Fruit fly (Drosophila melanogaster) whole organism, embryonic: ENCODE measurements around the gene Ilk.

Experiments
- CG10209 ChIP-seq: fragments of 200-800 bp; sonication (Bioruptor generic); optimal IDR thresholded peaks from 3 replicates; lab custom pipeline; 2017; ENCODE audit warnings: missing biosample characterization, mild to moderate bottlenecking, missing genetic modification characterization, missing genetic modification reagents
- CG10366 ChIP-seq: fragments of 200-800 bp; sonication (Bioruptor generic); IDR thresholded peaks from 2 replicates; pipeline ENCODE4 v1.3.6; 2022; ENCODE audit warnings: missing biosample characterization, missing genetic modification characterization
- CG10462 ChIP-seq: fragments of 200-800 bp; sonication (Bioruptor generic); optimal IDR thresholded peaks from 2 replicates; lab custom pipeline; 2016; ENCODE audit warnings: missing biosample characterization, missing genetic modification characterization
- CG10565 ChIP-seq: fragments of 200-800 bp; sonication (Bioruptor generic); optimal IDR thresholded peaks from 3 replicates; lab custom pipeline; 2016; ENCODE audit warnings: missing biosample characterization, mild to moderate bottlenecking, missing genetic modification characterization
- CG12236 ChIP-seq: fragments of 200-800 bp; sonication (Bioruptor generic); optimal IDR thresholded peaks from 2 replicates; lab custom pipeline; 2016; ENCODE audit warnings: missing biosample characterization, missing genetic modification characterization
- CG12659 ChIP-seq: fragments of 200-800 bp; sonication (Bioruptor generic); optimal IDR thresholded peaks from 3 replicates; lab custom pipeline; 2017; ENCODE audit warnings: mild to moderate bottlenecking, missing biosample characterization, missing genetic modification reagents, missing genetic modification characterization
- CG12744 ChIP-seq: fragments of 200-800 bp; sonication (Bioruptor generic); optimal IDR thresholded peaks from 2 replicates; lab custom pipeline; 2016; ENCODE audit warnings: missing biosample characterization, missing genetic modification characterization
- CG14710 ChIP-seq: fragments of 200-800 bp; sonication (Bioruptor generic); optimal IDR thresholded peaks from 3 replicates; lab custom pipeline; 2019; ENCODE audit warnings: missing biosample characterization, mild to moderate bottlenecking, missing genetic modification characterization, moderate library complexity
- CG14860 ChIP-seq: fragments of 200-800 bp; sonication (Bioruptor generic); IDR thresholded peaks from 3 replicates; pipeline ENCODE4 v1.3.6; 2022; ENCODE audit warnings: missing biosample characterization, missing genetic modification characterization; ENCODE audit not compliant: partially characterized antibody
- CG15073 ChIP-seq: fragments of 200-800 bp; sonication (Bioruptor generic); optimal IDR thresholded peaks from 2 replicates; lab custom pipeline; 2016; ENCODE audit warnings: missing biosample characterization, missing genetic modification characterization
- CG17186 ChIP-seq: fragments of 200-800 bp; sonication (Bioruptor generic); optimal IDR thresholded peaks from 3 replicates; lab custom pipeline; 2017; ENCODE audit warnings: missing biosample characterization, missing genetic modification reagents, missing genetic modification characterization
- CG2199 ChIP-seq: fragments of 200-800 bp; sonication (Bioruptor generic); IDR thresholded peaks from 3 replicates; pipeline ENCODE4 v1.3.6; 2022; ENCODE audit warnings: missing biosample characterization, missing genetic modification characterization
- CG31441 ChIP-seq: fragments of 200-800 bp; sonication (Bioruptor generic); IDR thresholded peaks from 2 replicates; pipeline ENCODE4 v1.3.6; 2022; ENCODE audit warnings: missing biosample characterization, missing genetic modification characterization
- CG6175 ChIP-seq: fragments of 200-800 bp; sonication (Bioruptor generic); IDR thresholded peaks from 3 replicates; pipeline ENCODE4 v1.3.6; 2022; ENCODE audit warnings: missing biosample characterization, missing genetic modification characterization
- CG6254 ChIP-seq: fragments of 200-800 bp; sonication (Bioruptor generic); optimal IDR thresholded peaks from 3 replicates; lab custom pipeline; 2017; ENCODE audit warnings: mild to moderate bottlenecking, missing biosample characterization, missing genetic modification reagents, missing genetic modification characterization
- CG8290 ChIP-seq, 3 experiments: fragments of 200-800 bp; sonication (Bioruptor generic); optimal IDR thresholded peaks; 2 replicates each; lab custom pipeline; 2016 to 2019; ENCODE audit warnings: missing biosample characterization in 3 of 3, missing genetic modification characterization in 3 of 3, mild to moderate bottlenecking in 2 of 3, moderate library complexity in 1 of 3
- CG9797 ChIP-seq: fragments of 200-800 bp; sonication (Bioruptor generic); optimal IDR thresholded peaks from 3 replicates; lab custom pipeline; 2018; ENCODE audit warnings: missing biosample characterization, mild to moderate bottlenecking, missing genetic modification characterization
- Dad ChIP-seq: fragments of 200-800 bp; sonication (Bioruptor generic); optimal IDR thresholded peaks from 3 replicates; lab custom pipeline; 2016; ENCODE audit warnings: missing biosample characterization, missing genetic modification characterization
- Dip2 ChIP-seq: fragments of 200-800 bp; sonication (Bioruptor generic); IDR thresholded peaks from 2 replicates; pipeline ENCODE4 v1.3.6; 2022; ENCODE audit warnings: missing biosample characterization, missing genetic modification characterization
- Doc3 ChIP-seq: fragments of 200-800 bp; sonication (Bioruptor generic); IDR thresholded peaks from 3 replicates; pipeline ENCODE4 v1.3.6; 2022; ENCODE audit warnings: missing biosample characterization, missing genetic modification characterization; ENCODE audit not compliant: partially characterized antibody
- HmgZ ChIP-seq: fragments of 200-800 bp; sonication (Bioruptor generic); optimal IDR thresholded peaks from 2 replicates; lab custom pipeline; 2018; ENCODE audit warnings: missing biosample characterization, mild to moderate bottlenecking, missing genetic modification characterization
- Hmr ChIP-seq: fragments of 200-800 bp; sonication (Bioruptor generic); optimal IDR thresholded peaks from 3 replicates; lab custom pipeline; 2017; ENCODE audit warnings: mild to moderate bottlenecking, missing biosample characterization, missing genetic modification reagents, missing genetic modification characterization
- Hr3 ChIP-seq: fragments of 200-800 bp; sonication (Bioruptor generic); optimal IDR thresholded peaks from 3 replicates; lab custom pipeline; 2016; ENCODE audit warnings: missing biosample characterization, missing genetic modification characterization
- Jarid2 ChIP-seq: fragments of 200-800 bp; sonication (Bioruptor generic); optimal IDR thresholded peaks from 3 replicates; lab custom pipeline; 2017; ENCODE audit warnings: mild to moderate bottlenecking, missing biosample characterization, missing genetic modification reagents, missing genetic modification characterization
- Lhr ChIP-seq: fragments of 200-800 bp; sonication (Bioruptor generic); optimal IDR thresholded peaks from 3 replicates; lab custom pipeline; 2017; ENCODE audit warnings: mild to moderate bottlenecking, missing biosample characterization, missing genetic modification reagents, missing genetic modification characterization
- Med ChIP-seq: fragments of 200-800 bp; sonication (Bioruptor generic); peaks from one replicate; lab custom pipeline; 2016; ENCODE audit warnings: missing biosample characterization, missing genetic modification characterization, mild to moderate bottlenecking, inconsistent platforms, moderate library complexity
- Mes4 ChIP-seq: fragments of 200-800 bp; sonication (Bioruptor generic); optimal IDR thresholded peaks from 2 replicates; lab custom pipeline; 2016; ENCODE audit warnings: missing biosample characterization, missing genetic modification characterization
- PHDP ChIP-seq: fragments of 200-800 bp; sonication (Bioruptor generic); optimal IDR thresholded peaks from 3 replicates; lab custom pipeline; 2018; ENCODE audit warnings: missing biosample characterization, mild to moderate bottlenecking, missing genetic modification characterization, moderate library complexity
- Rfx ChIP-seq: fragments of 200-800 bp; sonication (Bioruptor generic); IDR thresholded peaks from 2 replicates; pipeline ENCODE4 v1.3.6; 2022; ENCODE audit warnings: missing biosample characterization, missing genetic modification characterization
- Six4 ChIP-seq: fragments of 200-800 bp; sonication (Bioruptor generic); optimal IDR thresholded peaks from 2 replicates; lab custom pipeline; 2016; ENCODE audit warnings: missing biosample characterization, missing genetic modification characterization
- YL-1 ChIP-seq: fragments of 200-800 bp; sonication (Bioruptor generic); optimal IDR thresholded peaks from 3 replicates; lab custom pipeline; 2017; ENCODE audit warnings: missing biosample characterization, mild to moderate bottlenecking, missing genetic modification characterization
- ash1 ChIP-seq: fragments of 200-800 bp; sonication (Bioruptor generic); optimal IDR thresholded peaks from 2 replicates; lab custom pipeline; 2018; ENCODE audit warnings: missing biosample characterization, mild to moderate bottlenecking, missing genetic modification characterization
- bbx ChIP-seq: fragments of 200-800 bp; sonication (Bioruptor generic); IDR thresholded peaks from 2 replicates; pipeline ENCODE4 v1.3.6; 2022; ENCODE audit warnings: missing biosample characterization, missing genetic modification characterization; ENCODE audit not compliant: partially characterized antibody
- bowl ChIP-seq: fragments of 200-800 bp; sonication (Bioruptor generic); IDR thresholded peaks from 2 replicates; pipeline ENCODE4 v1.3.6; 2022; ENCODE audit warnings: missing biosample characterization, missing genetic modification characterization
- cad ChIP-seq: fragments of >200 bp; optimal IDR thresholded peaks from 2 replicates; lab custom pipeline; 2017; ENCODE audit warnings: missing biosample characterization, missing genetic modification characterization
- da ChIP-seq: fragments of 200-800 bp; sonication (Bioruptor generic); optimal IDR thresholded peaks from 2 replicates; lab custom pipeline; 2016; ENCODE audit warnings: missing biosample characterization, missing genetic modification characterization
- dimm ChIP-seq: fragments of 200-800 bp; sonication (Bioruptor generic); IDR thresholded peaks from 2 replicates; pipeline ENCODE4 v1.3.6; 2022; ENCODE audit warnings: missing biosample characterization, missing genetic modification characterization
- dpn ChIP-seq, 2 experiments: fragments of 200-800 bp; sonication (Bioruptor generic); optimal IDR thresholded peaks; 3 replicates each; lab custom pipeline; 2016; ENCODE audit warnings: missing biosample characterization in 2 of 2, missing genetic modification characterization in 2 of 2
- her ChIP-seq: fragments of 200-800 bp; sonication (Bioruptor generic); optimal IDR thresholded peaks from 2 replicates; lab custom pipeline; 2016; ENCODE audit warnings: missing biosample characterization, missing genetic modification characterization
- hkb ChIP-seq, 2 experiments: fragments of 200-800 bp in 1 of 2; fragments of >200 bp in 1 of 2; sonication (Bioruptor generic) in 1 of 2; IDR thresholded peaks in 1 of 2; optimal IDR thresholded peaks in 1 of 2; 2 replicates each; pipeline versions ENCODE4 v1.3.6 to Lab custom; 2017 to 2022; ENCODE audit warnings: missing biosample characterization in 1 of 2, missing genetic modification characterization in 1 of 2
- mam ChIP-seq: fragments of 200-800 bp; sonication (Bioruptor generic); optimal IDR thresholded peaks from 3 replicates; lab custom pipeline; 2016; ENCODE audit warnings: missing biosample characterization, missing genetic modification characterization
- mirr ChIP-seq: fragments of 200-800 bp; sonication (Bioruptor generic); optimal IDR thresholded peaks from 3 replicates; lab custom pipeline; 2018; ENCODE audit warnings: missing biosample characterization, mild to moderate bottlenecking, missing genetic modification characterization
- nau ChIP-seq: fragments of 200-800 bp; sonication (Bioruptor generic); optimal IDR thresholded peaks from 3 replicates; lab custom pipeline; 2017; ENCODE audit warnings: missing biosample characterization, mild to moderate bottlenecking, missing genetic modification characterization, missing genetic modification reagents
- onecut ChIP-seq: fragments of 200-800 bp; sonication (Bioruptor generic); IDR thresholded peaks from 2 replicates; pipeline ENCODE4 v1.3.6; 2022; ENCODE audit warnings: missing biosample characterization, missing genetic modification characterization
- psq ChIP-seq: fragments of 200-800 bp; sonication (Bioruptor generic); optimal IDR thresholded peaks from 2 replicates; lab custom pipeline; 2017; ENCODE audit warnings: missing biosample characterization, missing genetic modification characterization
- sd ChIP-seq: fragments of 200-800 bp; sonication (Bioruptor generic); optimal IDR thresholded peaks from 3 replicates; lab custom pipeline; 2018; ENCODE audit warnings: missing biosample characterization, mild to moderate bottlenecking, missing genetic modification characterization, moderate library complexity
- shn ChIP-seq: fragments of 200-800 bp; sonication (Bioruptor generic); optimal IDR thresholded peaks from 3 replicates; lab custom pipeline; 2016; ENCODE audit warnings: missing biosample characterization, missing genetic modification characterization
- slou ChIP-seq: fragments of 200-800 bp; sonication (Bioruptor generic); optimal IDR thresholded peaks from 3 replicates; lab custom pipeline; 2016; ENCODE audit warnings: missing biosample characterization, missing genetic modification characterization
- tin ChIP-seq: fragments of 200-800 bp; sonication (Bioruptor generic); optimal IDR thresholded peaks from 3 replicates; lab custom pipeline; 2016; ENCODE audit warnings: missing biosample characterization, missing genetic modification characterization
- ttk ChIP-seq: fragments of 200-800 bp; sonication (Bioruptor generic); IDR thresholded peaks from 2 replicates; pipeline ENCODE4 v2.1.2; 2022; ENCODE audit warnings: missing biosample characterization, missing genetic modification characterization

The Ilk gene

DNA sequence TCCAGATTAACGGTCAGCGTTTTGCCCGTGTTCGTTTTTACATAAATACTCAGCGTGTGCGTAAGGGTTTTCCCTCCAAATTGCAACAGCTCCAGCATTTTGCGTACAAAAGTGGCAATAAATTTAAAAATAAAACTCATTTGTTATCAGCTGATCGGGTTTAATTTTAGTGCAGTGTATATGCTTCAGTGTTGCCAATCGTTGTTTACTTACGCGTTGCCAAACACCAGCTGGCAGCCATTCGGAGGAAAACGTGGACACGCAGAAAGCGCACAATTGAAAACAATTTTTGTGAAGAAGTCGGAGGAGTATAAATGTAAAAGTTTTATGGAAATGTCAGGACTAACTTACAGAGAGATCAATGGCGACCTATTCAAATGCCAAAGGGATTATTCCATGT lies 20.1 kb upstream of the Ilk start, which contains the start of the genes Targ3 and park (continued):
- TF ChIP-seq Rfx: peak; percentile 35; the same call in 1 of the 2 replicates
- peak; percentile 30 for TF ChIP-seq CG10209
- no peak for TF ChIP-seq CG15073 (GFP tag; lab: Kevin White, UChicago)
- TF ChIP-seq CG10565 (GFP tag; lab: Kevin White, UChicago): no peak
- TF ChIP-seq CG10462 (GFP tag; lab: Kevin White, UChicago): no peak
- TF ChIP-seq ash1 (GFP tag; lab: Kevin White, UChicago): no peak
- TF ChIP-seq hkb (optimal IDR thresholded peaks at IDR 0.05; lab: Kevin White, UChicago): peak; percentile 37
- no peak for TF ChIP-seq hkb (GFP tag; IDR thresholded peaks at IDR 0.05; lab: Robert Waterston, UW)
- TF ChIP-seq ttk (GFP tag; lab: Robert Waterston, UW): no peak
- peak; percentile 15 for TF ChIP-seq CG14710
- no peak for TF ChIP-seq CG12744 (GFP tag; lab: Kevin White, UChicago)
- no peak for TF ChIP-seq bowl (GFP tag; lab: Robert Waterston, UW)
- TF ChIP-seq Six4 (GFP tag; lab: Kevin White, UChicago): no peak
- TF ChIP-seq Dad (GFP tag; lab: Kevin White, UChicago): peak; percentile 1
- peak; percentile 60 for TF ChIP-seq CG12659 (GFP tag; lab: Kevin White, UChicago)
- TF ChIP-seq CG14860 (GFP tag; lab: Robert Waterston, UW): no peak
- TF ChIP-seq CG12236: no peak
- 0 out of 3 replicates have a peak, but pooled peaks have one; percentile 33 for TF ChIP-seq CG2199 (GFP tag; lab: Robert Waterston, UW)
- peak; percentile 89 for TF ChIP-seq Med (GFP tag; lab: Kevin White, UChicago)
- peak; percentile 9 for TF ChIP-seq CG9797 (GFP tag; lab: Kevin White, UChicago)
- no peak for TF ChIP-seq bbx (GFP tag; lab: Robert Waterston, UW)
- no peak for TF ChIP-seq CG6175 (GFP tag; lab: Robert Waterston, UW)
- TF ChIP-seq Dip2 (GFP tag; lab: Robert Waterston, UW): no peak
- no peak for TF ChIP-seq Lhr (GFP tag; lab: Kevin White, UChicago)
- no peak for TF ChIP-seq CG31441
- TF ChIP-seq dpn (GFP tag; optimal IDR thresholded peaks at IDR 0.05; lab: Kevin White, UChicago): peak; percentile 33 to 50
- no peak for TF ChIP-seq CG6254 (GFP tag; lab: Kevin White, UChicago)
- TF ChIP-seq mirr (GFP tag; lab: Kevin White, UChicago): peak; percentile 40
- TF ChIP-seq CG17186 (GFP tag; lab: Kevin White, UChicago): peak; percentile 76
- peak; percentile 2 for TF ChIP-seq Mes4 (GFP tag; lab: Kevin White, UChicago)
- TF ChIP-seq Doc3: 0 out of 3 replicates have a peak, but pooled peaks have one; percentile 23
- peak; percentile 58 for TF ChIP-seq da
- TF ChIP-seq Hr3 (GFP tag; lab: Kevin White, UChicago): peak; percentile 1
- TF ChIP-seq onecut: no peak
- TF ChIP-seq CG10366 (GFP tag; lab: Robert Waterston, UW): peak; percentile 19; the same call in 1 of the 2 replicates
- TF ChIP-seq shn (GFP tag; lab: Kevin White, UChicago): peak; percentile 39
- no peak for TF ChIP-seq psq (GFP tag; lab: Kevin White, UChicago)
- peak; percentile 66 for TF ChIP-seq YL-1 (GFP tag; lab: Kevin White, UChicago)
- no peak for TF ChIP-seq nau
- no peak for TF ChIP-seq CG8290 (GFP tag; optimal IDR thresholded peaks at IDR 0.05; lab: Kevin White, UChicago)
- peak in 1 of 2 experiments; percentile 80 for TF ChIP-seq CG8290 (tag; optimal IDR thresholded peaks at IDR 0.05; lab: Kevin White, UChicago)
- TF ChIP-seq Jarid2 (GFP tag; lab: Kevin White, UChicago): no peak
- peak; percentile 27 for TF ChIP-seq mam (GFP tag; lab: Kevin White, UChicago)
- peak; percentile 35 for TF ChIP-seq PHDP (tag; lab: Kevin White, UChicago)
- no peak for TF ChIP-seq tin
- TF ChIP-seq Hmr (GFP tag; lab: Kevin White, UChicago): peak; percentile 49
- TF ChIP-seq slou: no peak
- peak; percentile 30 for TF ChIP-seq her
- no peak for TF ChIP-seq sd (tag; lab: Kevin White, UChicago)
- TF ChIP-seq cad: no peak
- TF ChIP-seq HmgZ (tag; lab: Kevin White, UChicago): peak; percentile 48
- no peak for TF ChIP-seq dimm (GFP tag; lab: Robert Waterston, UW)
